Fruit fly (Drosophila melanogaster) whole organism: ENCODE measurements around the gene CG10096.
A peak's percentile ranks its signal among the peaks of the same experiment; 100 is the strongest.

Source experiments
- CG8478 ChIP-seq: fragments of >200 bp; optimal IDR thresholded peaks from 2 replicates; lab custom pipeline; 2018; ENCODE audit warnings: inconsistent platforms
- Dll ChIP-seq: fragments of >200 bp; optimal IDR thresholded peaks from 2 replicates; lab custom pipeline; 2017
- EcR ChIP-seq, 2 experiments: fragments of >200 bp; optimal IDR thresholded peaks; 2 replicates each; lab custom pipeline; 2017; ENCODE audit warnings: missing biosample characterization in 2 of 2, missing genetic modification characterization in 2 of 2, missing genetic modification reagents in 2 of 2
- pan ChIP-seq: fragments of >200 bp; optimal IDR thresholded peaks from 2 replicates; lab custom pipeline; 2017
- psq ChIP-seq: fragments of >200 bp; optimal IDR thresholded peaks from 2 replicates; lab custom pipeline; 2017
- usp ChIP-seq: fragments of >200 bp; optimal IDR thresholded peaks from 2 replicates; lab custom pipeline; 2017; ENCODE audit warnings: missing biosample characterization, missing genetic modification characterization, mixed read lengths

The CG10096 gene

dm6 chr3R:12429120-12429610 lies 33.4 kb upstream of the CG10096 start, which contains the start of the genes CG5641 and CG5245:
TSS of gene CG5641 (minus strand) at chr3R:12429282.
TSS of gene CG5245 (plus strand) at chr3R:12429560.
- TF ChIP-seq pan (no peak), psq (lab: Kevin White, UChicago) (no peak), Dll (lab: Kevin White, UChicago) (no peak), CG8478 (lab: Kevin White, UChicago) (no peak)

- TF ChIP-seq usp (GFP tag; lab: Kevin White, UChicago), result no peak
- TF ChIP-seq pan, result no peak
- no peak for TF ChIP-seq EcR (GFP tag; optimal IDR thresholded peaks at IDR 0.05; lab: Kevin White, UChicago)
- TF ChIP-seq Dll (lab: Kevin White, UChicago), result no peak
- TF ChIP-seq psq (lab: Kevin White, UChicago), result no peak
- no peak for TF ChIP-seq CG8478 (lab: Kevin White, UChicago)
Measured at dm6 chr3R:12426310-12426653, 30.5 kb upstream of the CG10096 start, which contains the start of gene NANS. TSS of gene NANS (plus strand) at chr3R:12426578.

dm6 chr3R:12425510-12426309 lies 29.9 kb upstream of the CG10096 start, which contains the start of gene Pp1-87B:
TSS of gene Pp1-87B (minus strand) at chr3R:12425917.
- no peak for TF ChIP-seq usp (GFP tag; lab: Kevin White, UChicago)
- TF ChIP-seq CG8478 (lab: Kevin White, UChicago), result peak; percentile 71

dm6 chr3R:12423997-12424396 lies 28.2 kb upstream of the CG10096 start:
- TF ChIP-seq usp (GFP tag; lab: Kevin White, UChicago), result no peak
- TF ChIP-seq Dll (lab: Kevin White, UChicago), result no peak
- TF ChIP-seq psq (lab: Kevin White, UChicago), result no peak
- TF ChIP-seq CG8478 (lab: Kevin White, UChicago), result no peak
- TF ChIP-seq pan, result no peak
- TF ChIP-seq EcR (GFP tag; optimal IDR thresholded peaks at IDR 0.05; lab: Kevin White, UChicago), result no peak

dm6 chr3R:12422379-12422975 lies 26.7 kb upstream of the CG10096 start, which contains the start of the genes Scgbeta and CG17202:
TSS of gene Scgbeta (minus strand) at chr3R:12422429.
TSS of gene CG17202 (plus strand) at chr3R:12422768.
- TF ChIP-seq usp (GFP tag; lab: Kevin White, UChicago) (no peak), pan (no peak), CG8478 (lab: Kevin White, UChicago) (no peak), psq (lab: Kevin White, UChicago) (no peak), Dll (lab: Kevin White, UChicago) (no peak), EcR (GFP tag; optimal IDR thresholded peaks at IDR 0.05; lab: Kevin White, UChicago) (no peak)

- TF ChIP-seq Dll (lab: Kevin White, UChicago), result no peak
- no peak for TF ChIP-seq usp (GFP tag; lab: Kevin White, UChicago)
- TF ChIP-seq EcR (GFP tag; optimal IDR thresholded peaks at IDR 0.05; lab: Kevin White, UChicago), result no peak
- no peak for TF ChIP-seq CG8478 (lab: Kevin White, UChicago)
- no peak for TF ChIP-seq psq (lab: Kevin White, UChicago)
- TF ChIP-seq pan, result no peak
Measured at dm6 chr3R:12413274-12413958, 17.6 kb upstream of the CG10096 start, which contains the start of the genes Dip-C and pps. TSS of gene Dip-C (minus strand) at chr3R:12413759. TSS of gene pps (plus strand) at chr3R:12413828.

dm6 chr3R:12411449-12411848 lies 15.7 kb upstream of the CG10096 start:
- TF ChIP-seq EcR (GFP tag; optimal IDR thresholded peaks at IDR 0.05; lab: Kevin White, UChicago) (no peak), usp (GFP tag; lab: Kevin White, UChicago) (no peak), pan (no peak), Dll (lab: Kevin White, UChicago) (no peak), psq (lab: Kevin White, UChicago) (no peak), CG8478 (lab: Kevin White, UChicago) (no peak)

- TF ChIP-seq Dll (lab: Kevin White, UChicago) (no peak), pan (no peak), EcR (GFP tag; optimal IDR thresholded peaks at IDR 0.05; lab: Kevin White, UChicago) (no peak), psq (lab: Kevin White, UChicago) (no peak), usp (GFP tag; lab: Kevin White, UChicago) (no peak), CG8478 (lab: Kevin White, UChicago) (no peak)
Measured at dm6 chr3R:12408160-12408559, 12.4 kb upstream of the CG10096 start, which contains the start of gene CG5196. TSS of gene CG5196 (plus strand) at chr3R:12408316.

dm6 chr3R:12406235-12407196 lies 10.7 kb upstream of the CG10096 start, which contains the start of gene CG5167:
TSS of gene CG5167 (plus strand) at chr3R:12406532.
- no peak for TF ChIP-seq usp (GFP tag; lab: Kevin White, UChicago)
- no peak for TF ChIP-seq psq (lab: Kevin White, UChicago)
- TF ChIP-seq Dll (lab: Kevin White, UChicago), result no peak
- TF ChIP-seq pan, result no peak
- no peak for TF ChIP-seq CG8478 (lab: Kevin White, UChicago)
- no peak for TF ChIP-seq EcR (GFP tag; optimal IDR thresholded peaks at IDR 0.05; lab: Kevin White, UChicago)

dm6 chr3R:12405928-12406234 lies 10.1 kb upstream of the CG10096 start, which contains the start of gene Cyp9f2:
TSS of gene Cyp9f2 (minus strand) at chr3R:12406028.
- TF ChIP-seq EcR (GFP tag; optimal IDR thresholded peaks at IDR 0.05; lab: Kevin White, UChicago) (no peak), psq (lab: Kevin White, UChicago) (no peak), usp (GFP tag; lab: Kevin White, UChicago) (no peak), Dll (lab: Kevin White, UChicago) (no peak), pan (no peak), CG8478 (lab: Kevin White, UChicago) (no peak)
